Fruit fly (Drosophila melanogaster) whole organism, wandering third instar larva: ENCODE results near the gene Dic4.

Experiments
- CG32264 ChIP-seq: fragments of 200-800 bp; sonication (Bioruptor generic); optimal IDR thresholded peaks from 2 replicates; lab custom pipeline; 2016; ENCODE audit warnings: missing biosample characterization, missing genetic modification characterization
- Hr78 ChIP-seq: fragments of >200 bp; optimal IDR thresholded peaks from 2 replicates; lab custom pipeline; 2017; ENCODE audit warnings: missing biosample characterization, missing genetic modification characterization
- N ChIP-seq: fragments of >200 bp; optimal IDR thresholded peaks from 2 replicates; lab custom pipeline; 2018; ENCODE audit warnings: missing biosample characterization, missing external identifiers, missing genetic modification characterization
- dl ChIP-seq, 2 experiments: fragments of 175-275, 200-275 bp in 1 of 2; fragments of 200-275 bp in 1 of 2; sonication (Bioruptor generic); optimal IDR thresholded peaks; lab custom pipeline; 2018; ENCODE audit warnings: mild to moderate bottlenecking in 2 of 2, missing biosample characterization in 2 of 2, missing genetic modification characterization in 2 of 2, moderate library complexity in 2 of 2; ENCODE audit not compliant: partially characterized antibody in 2 of 2, insufficient read depth in 1 of 2

- TF ChIP-seq N (GFP tag; lab: Kevin White, UChicago): no peak
- TF ChIP-seq dl (GFP tag; optimal IDR thresholded peaks at IDR 0.05; lab: Kevin White, UChicago; ENCODE audit: insufficient read depth in 1 of 2, partially characterized antibody in 2 of 2): no peak
- TF ChIP-seq Hr78 (GFP tag; lab: Kevin White, UChicago): no peak
- no peak for TF ChIP-seq CG32264 (GFP tag; lab: Kevin White, UChicago)
Observed at dm6 chr3L:18743679-18744078, 45.5 kb upstream of the Dic4 start.
